Worm (Caenorhabditis elegans): Measurements from ENCODE around the gene ZK402.5.

ZK402.5 gene

ce11 chrX:1450352-1450818 is 49.2 kb upstream of the ZK402.5 start, which contains the start of gene W05H7.1 (continued):
- TF ChIP-seq dmd-9 (GFP tag; IDR thresholded peaks at IDR 0.05), result no peak
- no peak for TF ChIP-seq zfp-2 (tag; optimal IDR thresholded peaks at IDR 0.05)
- TF ChIP-seq hif-1 (tag; optimal IDR thresholded peaks at IDR 0.05), result no peak
- no peak for TF ChIP-seq Y48G9A.11 (GFP tag; IDR thresholded peaks at IDR 0.05)
- TF ChIP-seq mxl-3 (GFP tag; optimal IDR thresholded peaks at IDR 0.05), result peak; percentile 56
- peak; percentile 41 for TF ChIP-seq nhr-28 (tag; optimal IDR thresholded peaks at IDR 0.05)

DNA sequence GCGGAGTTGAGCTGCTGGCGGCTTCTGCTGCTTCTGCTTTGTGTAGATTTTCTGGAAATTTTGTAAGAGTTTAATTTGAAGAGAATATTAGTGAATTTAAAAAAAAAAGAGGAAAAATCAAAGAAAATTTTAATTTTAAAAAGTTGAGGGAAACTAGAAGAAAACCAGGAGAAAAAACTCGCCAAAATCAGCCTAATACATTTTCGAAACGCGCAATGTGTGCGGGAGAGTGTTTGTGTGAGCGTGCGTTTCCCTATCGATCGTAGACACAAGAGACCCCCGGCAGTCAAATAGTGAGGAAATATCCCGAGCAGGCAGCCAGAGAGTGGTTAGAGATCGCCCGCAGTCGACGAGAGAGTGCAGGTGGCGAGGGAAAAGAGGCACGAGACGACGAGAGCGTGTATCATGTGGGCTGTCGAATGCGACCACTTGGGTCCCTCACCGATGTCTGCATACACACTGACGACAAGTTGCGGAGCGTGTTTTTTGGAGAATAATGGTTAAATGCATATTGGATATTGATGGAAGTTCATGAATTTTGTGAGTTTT is 45.5 kb upstream of the ZK402.5 start, which contains the start of gene zfp-3:
zfp-3 (minus strand) TSS at position 51 of the 549 bp plus-strand sequence.
- TF ChIP-seq madf-5 (GFP tag; IDR thresholded peaks at IDR 0.05) (no peak), hmg-1.1 (GFP tag; IDR thresholded peaks at IDR 0.05) (peak; percentile 96), spr-1 (tag; optimal IDR thresholded peaks at IDR 0.05) (peak; percentile 87), egl-43 (GFP tag; IDR thresholded peaks at IDR 0.05) (peak; percentile 81), jun-1 (tag; optimal IDR thresholded peaks at IDR 0.05) (peak; percentile 89), lin-38 (GFP tag; IDR thresholded peaks at IDR 0.05) (peak; percentile 78), vab-7 (GFP tag; IDR thresholded peaks at IDR 0.05) (peak; percentile 43; the same call in 1 of the 2 replicates), ceh-44 (GFP tag; IDR thresholded peaks at IDR 0.05) (no peak), arid-1 (GFP tag; conservative IDR thresholded peaks at IDR 0.05) (peak; percentile 89), aha-1 (tag) (peak; percentile 100), saeg-2 (GFP tag; IDR thresholded peaks at IDR 0.05) (peak; percentile 74; the same call in 1 of the 2 replicates), lim-7 (GFP tag; IDR thresholded peaks at IDR 0.05) (no peak), nhr-10 (tag; optimal IDR thresholded peaks at IDR 0.05) (no peak), sdz-12 (GFP tag; optimal IDR thresholded peaks at IDR 0.05) (no peak), R02D3.7 (tag; optimal IDR thresholded peaks at IDR 0.05) (no peak), zfp-3 (GFP tag; conservative IDR thresholded peaks at IDR 0.05) (peak; percentile 71; the same call in 1 of the 2 replicates), Y5F2A.4 (GFP tag; optimal IDR thresholded peaks at IDR 0.05) (peak; percentile 41), madf-9 (GFP tag; conservative IDR thresholded peaks at IDR 0.05) (peak; percentile 81), F37D6.2 (tag; optimal IDR thresholded peaks at IDR 0.05) (peak; percentile 85), nhr-42 (GFP tag; IDR thresholded peaks at IDR 0.05) (peak; percentile 87; the same call in 1 of the 2 replicates), Y48G9A.11 (GFP tag; IDR thresholded peaks at IDR 0.05) (no peak), ZK337.2 (GFP tag; IDR thresholded peaks at IDR 0.05) (0 out of 2 replicates have a peak, but pooled peaks have one; percentile 47), daf-16 (GFP tag; optimal IDR thresholded peaks at IDR 0.05) (peak; percentile 62 to 79), daf-16 (tag; optimal IDR thresholded peaks at IDR 0.05) (peak; percentile 88), ZK546.5 (tag; optimal IDR thresholded peaks at IDR 0.05) (peak in 1 of 2 experiments; percentile 59), nhr-28 (tag; optimal IDR thresholded peaks at IDR 0.05) (peak; percentile 82), F10B5.3 (tag; optimal IDR thresholded peaks at IDR 0.05) (peak; percentile 71), lin-1 (GFP tag; IDR thresholded peaks at IDR 0.05) (peak; percentile 81), nhr-6 (tag; optimal IDR thresholded peaks at IDR 0.05) (peak; percentile 92), nhr-41 (GFP tag; IDR thresholded peaks at IDR 0.05) (peak; percentile 83), spr-3 (GFP tag; optimal IDR thresholded peaks at IDR 0.05) (peak; percentile 6), lin-39 (tag; optimal IDR thresholded peaks at IDR 0.05) (no peak), daf-19 (GFP tag; conservative IDR thresholded peaks at IDR 0.05) (0 out of 2 replicates have a peak, but pooled peaks have one; percentile 60), nhr-102 (tag; optimal IDR thresholded peaks at IDR 0.05) (peak; percentile 86), ama-1 (optimal IDR thresholded peaks at IDR 0.05) (peak; percentile 7), T26A8.4 (GFP tag; IDR thresholded peaks at IDR 0.05) (peak; percentile 87), ztf-7 (tag; optimal IDR thresholded peaks at IDR 0.05) (peak; percentile 83), nhr-25 (tag; optimal IDR thresholded peaks at IDR 0.05; ENCODE audit: borderline replicate concordance, insufficient read depth) (peak; percentile 87), rbr-2 (tag; optimal IDR thresholded peaks at IDR 0.05) (peak; percentile 95), nhr-76 (tag; optimal IDR thresholded peaks at IDR 0.05) (no peak), dmd-8 (GFP tag; IDR thresholded peaks at IDR 0.05) (0 out of 2 replicates have a peak, but pooled peaks have one; percentile 17), nhr-77 (tag; optimal IDR thresholded peaks at IDR 0.05) (peak; percentile 88), skn-1 (tag; optimal IDR thresholded peaks at IDR 0.05) (peak; percentile 6), mes-2 (tag; optimal IDR thresholded peaks at IDR 0.05; ENCODE audit: poor library complexity, severe bottlenecking) (peak; percentile 86), ceh-62 (tag; optimal IDR thresholded peaks at IDR 0.05) (no peak)
